Fruit fly (Drosophila melanogaster): ENCODE results near the gene Kaz1-ORFB.

Gene Kaz1-ORFB

dm6 chr3L:263500-264377 is 47.3 kb downstream of the Kaz1-ORFB start:
- TF ChIP-seq CG32264 (GFP tag; optimal IDR thresholded peaks at IDR 0.05) (no peak), Mio (GFP tag; optimal IDR thresholded peaks at IDR 0.05) (no peak), lola (GFP tag; optimal IDR thresholded peaks at IDR 0.05) (no peak), Rel (GFP tag; optimal IDR thresholded peaks at IDR 0.05) (no peak), Rel (tag; optimal IDR thresholded peaks at IDR 0.05) (no peak), psq (GFP tag; optimal IDR thresholded peaks at IDR 0.05) (no peak), Hr83 (GFP tag; optimal IDR thresholded peaks at IDR 0.05; ENCODE audit: poor library complexity, severe bottlenecking) (no peak), rgr (GFP tag; optimal IDR thresholded peaks at IDR 0.05) (no peak), dmrt93B (GFP tag; optimal IDR thresholded peaks at IDR 0.05) (no peak)

- TF ChIP-seq br (GFP tag; optimal IDR thresholded peaks at IDR 0.05) (peak; percentile 50), woc (GFP tag; optimal IDR thresholded peaks at IDR 0.05) (peak; percentile 40), sv (GFP tag; optimal IDR thresholded peaks at IDR 0.05) (peak; percentile 62), CrebA (GFP tag; optimal IDR thresholded peaks at IDR 0.05; ENCODE audit: borderline replicate concordance) (no peak), dl (GFP tag; optimal IDR thresholded peaks at IDR 0.05; ENCODE audit: insufficient read depth in 1 of 2, partially characterized antibody in 2 of 2) (no peak), dsf (GFP tag; optimal IDR thresholded peaks at IDR 0.05; ENCODE audit: borderline replicate concordance) (peak; percentile 55), Jra (GFP tag; optimal IDR thresholded peaks at IDR 0.05) (peak; percentile 78), tai (GFP tag; optimal IDR thresholded peaks at IDR 0.05) (no peak), OdsH (GFP tag; optimal IDR thresholded peaks at IDR 0.05) (peak; percentile 47), jim (GFP tag; optimal IDR thresholded peaks at IDR 0.05) (peak; percentile 42), Rel (GFP tag; optimal IDR thresholded peaks at IDR 0.05) (no peak), Rel (tag; optimal IDR thresholded peaks at IDR 0.05) (no peak), fru (GFP tag; optimal IDR thresholded peaks at IDR 0.05) (peak; percentile 57), h (GFP tag; optimal IDR thresholded peaks at IDR 0.05) (peak; percentile 74), Sp1 (GFP tag; optimal IDR thresholded peaks at IDR 0.05) (peak; percentile 27), pan (optimal IDR thresholded peaks at IDR 0.05) (no peak), Myc (optimal IDR thresholded peaks at IDR 0.05) (peak; percentile 14), rgr (GFP tag; optimal IDR thresholded peaks at IDR 0.05) (peak; percentile 70), CG9705 (GFP tag; optimal IDR thresholded peaks at IDR 0.05) (peak; percentile 8), Hr83 (GFP tag; optimal IDR thresholded peaks at IDR 0.05; ENCODE audit: poor library complexity, severe bottlenecking) (peak; percentile 74), HLH106 (tag; optimal IDR thresholded peaks at IDR 0.05) (peak; percentile 39), Hnf4 (GFP tag; optimal IDR thresholded peaks at IDR 0.05) (peak; percentile 71), ey (GFP tag; optimal IDR thresholded peaks at IDR 0.05) (peak; percentile 37), psq (GFP tag; optimal IDR thresholded peaks at IDR 0.05) (peak; percentile 48), foxo (GFP tag; optimal IDR thresholded peaks at IDR 0.05) (peak in 1 of 2 experiments; percentile 57), sage (GFP tag; optimal IDR thresholded peaks at IDR 0.05) (no peak), N (GFP tag; optimal IDR thresholded peaks at IDR 0.05) (no peak), dmrt93B (GFP tag; optimal IDR thresholded peaks at IDR 0.05) (no peak), brk (GFP tag; optimal IDR thresholded peaks at IDR 0.05) (peak; percentile 66)
Observed at dm6 chr3L:264378-265151, 48.1 kb downstream of the Kaz1-ORFB start, which contains the start of the genes Tudor-SN and mRpL17. Gene Tudor-SN (minus strand): TSS chr3L:264380. Gene mRpL17 (plus strand): TSS chr3L:264779.

dm6 chr3L:265808-266207 is 49.4 kb downstream of the Kaz1-ORFB start, which contains the start of gene CG34263:
Gene CG34263 (minus strand): TSS chr3L:265908.
- TF ChIP-seq jim (GFP tag; optimal IDR thresholded peaks at IDR 0.05) (no peak), woc (GFP tag; optimal IDR thresholded peaks at IDR 0.05) (no peak), pan (optimal IDR thresholded peaks at IDR 0.05) (no peak), Dfd (GFP tag; optimal IDR thresholded peaks at IDR 0.05) (no peak), foxo (GFP tag; optimal IDR thresholded peaks at IDR 0.05) (no peak), usp (GFP tag; optimal IDR thresholded peaks at IDR 0.05) (no peak), Dif (GFP tag; optimal IDR thresholded peaks at IDR 0.05; ENCODE audit: partially characterized antibody) (no peak), Hnf4 (GFP tag; optimal IDR thresholded peaks at IDR 0.05) (no peak), CrebA (GFP tag; optimal IDR thresholded peaks at IDR 0.05; ENCODE audit: borderline replicate concordance) (no peak), rgr (GFP tag; optimal IDR thresholded peaks at IDR 0.05) (no peak), fru (GFP tag; optimal IDR thresholded peaks at IDR 0.05) (no peak), dl (GFP tag; optimal IDR thresholded peaks at IDR 0.05; ENCODE audit: insufficient read depth in 1 of 2, partially characterized antibody in 2 of 2) (no peak), Sp1 (GFP tag; optimal IDR thresholded peaks at IDR 0.05) (no peak), sv (GFP tag; optimal IDR thresholded peaks at IDR 0.05) (no peak), h (GFP tag; optimal IDR thresholded peaks at IDR 0.05) (no peak), sage (GFP tag; optimal IDR thresholded peaks at IDR 0.05) (no peak), GATAd (GFP tag; optimal IDR thresholded peaks at IDR 0.05) (no peak), HLH106 (tag; optimal IDR thresholded peaks at IDR 0.05) (no peak), Jra (GFP tag; optimal IDR thresholded peaks at IDR 0.05) (no peak)

All from whole organism, wandering third instar larva.